Fruit fly (Drosophila melanogaster) whole organism, embryonic: ENCODE measurements around the gene Ac3.

Experiments
- Antp ChIP-seq: fragments of 200-800 bp; sonication (Bioruptor generic); optimal IDR thresholded peaks from 3 replicates; lab custom pipeline; 2016; ENCODE audit warnings: missing biosample characterization, missing genetic modification characterization
- Asciz ChIP-seq: fragments of 200-800 bp; sonication (Bioruptor generic); optimal IDR thresholded peaks from 2 replicates; lab custom pipeline; 2017; ENCODE audit warnings: missing biosample characterization, mild to moderate bottlenecking, missing genetic modification characterization, missing genetic modification reagents
- Atf6 ChIP-seq: fragments of 200-800 bp; sonication (Bioruptor generic); IDR thresholded peaks from 2 replicates; pipeline ENCODE4 v1.3.6; 2022; ENCODE audit warnings: missing biosample characterization, missing genetic modification characterization
- Bteb2 ChIP-seq: fragments of 200-800 bp; sonication (Bioruptor generic); optimal IDR thresholded peaks from 2 replicates; lab custom pipeline; 2016; ENCODE audit warnings: missing biosample characterization, missing genetic modification characterization
- CG10267 ChIP-seq: fragments of 200-800 bp; sonication (Bioruptor generic); optimal IDR thresholded peaks from 2 replicates; lab custom pipeline; 2018; ENCODE audit warnings: missing biosample characterization, mild to moderate bottlenecking, missing genetic modification characterization, moderate library complexity
- CG10543 ChIP-seq: fragments of 200-800 bp; sonication (Bioruptor generic); optimal IDR thresholded peaks from 3 replicates; lab custom pipeline; 2017; ENCODE audit warnings: missing biosample characterization, mild to moderate bottlenecking, missing genetic modification characterization, moderate library complexity
- CG11398 ChIP-seq: fragments of 200-800 bp; sonication (Bioruptor generic); optimal IDR thresholded peaks from 2 replicates; lab custom pipeline; 2016; ENCODE audit warnings: missing biosample characterization, missing genetic modification characterization
- CG13894 ChIP-seq: fragments of 200-800 bp; sonication (Bioruptor generic); optimal IDR thresholded peaks from 3 replicates; lab custom pipeline; 2018; ENCODE audit warnings: missing biosample characterization, mild to moderate bottlenecking, missing genetic modification characterization, moderate library complexity
- CG14441 ChIP-seq: fragments of 200-800 bp; sonication (Bioruptor generic); IDR thresholded peaks from 2 replicates; pipeline ENCODE4 v1.3.6; 2022; ENCODE audit warnings: missing biosample characterization, missing genetic modification characterization
- CG17385 ChIP-seq: fragments of 200-800 bp; sonication (Bioruptor generic); optimal IDR thresholded peaks from 3 replicates; lab custom pipeline; 2018; ENCODE audit warnings: missing biosample characterization, mild to moderate bottlenecking, missing genetic modification characterization
- CG1792 ChIP-seq: fragments of 200-800 bp; sonication (Bioruptor generic); optimal IDR thresholded peaks from 2 replicates; lab custom pipeline; 2016; ENCODE audit warnings: missing biosample characterization, missing genetic modification characterization
- CG18599 ChIP-seq: fragments of 200-800 bp; sonication (Bioruptor generic); optimal IDR thresholded peaks from 3 replicates; lab custom pipeline; 2017; ENCODE audit warnings: missing biosample characterization, missing genetic modification characterization, mild to moderate bottlenecking, moderate library complexity, missing genetic modification reagents
- CG2120 ChIP-seq: fragments of 200-800 bp; sonication (Bioruptor generic); optimal IDR thresholded peaks from 3 replicates; lab custom pipeline; 2016; ENCODE audit warnings: missing biosample characterization, missing genetic modification characterization
- CG3163 ChIP-seq: fragments of 200-800 bp; sonication (Bioruptor generic); optimal IDR thresholded peaks from 3 replicates; lab custom pipeline; 2016; ENCODE audit warnings: missing biosample characterization, missing genetic modification characterization
- CG34422 ChIP-seq: fragments of 200-800 bp; sonication (Bioruptor generic); IDR thresholded peaks from 3 replicates; pipeline ENCODE4 v1.3.6; 2022; ENCODE audit warnings: missing biosample characterization, missing genetic modification characterization
- CG4854 ChIP-seq: fragments of 200-800 bp; sonication (Bioruptor generic); optimal IDR thresholded peaks from 2 replicates; lab custom pipeline; 2016; ENCODE audit warnings: missing biosample characterization, missing genetic modification characterization, inconsistent platforms
- CG6254 ChIP-seq: fragments of 200-800 bp; sonication (Bioruptor generic); optimal IDR thresholded peaks from 3 replicates; lab custom pipeline; 2017; ENCODE audit warnings: mild to moderate bottlenecking, missing biosample characterization, missing genetic modification reagents, missing genetic modification characterization
- CG7786 ChIP-seq: fragments of 200-800 bp; sonication (Bioruptor generic); optimal IDR thresholded peaks from 2 replicates; lab custom pipeline; 2016; ENCODE audit warnings: missing biosample characterization, missing genetic modification characterization
- CG7928 ChIP-seq: fragments of 200-800 bp; sonication (Bioruptor generic); optimal IDR thresholded peaks from 2 replicates; lab custom pipeline; 2017; ENCODE audit warnings: missing biosample characterization, mild to moderate bottlenecking, missing genetic modification characterization
- Dek ChIP-seq: fragments of 200-800 bp; sonication (Bioruptor generic); optimal IDR thresholded peaks from 3 replicates; lab custom pipeline; 2019; ENCODE audit warnings: missing biosample characterization, mild to moderate bottlenecking, missing genetic modification characterization, moderate library complexity
- E2f1 ChIP-seq: fragments of 200-800 bp; sonication (Bioruptor generic); IDR thresholded peaks from 2 replicates; pipeline ENCODE4 v1.3.6; 2022; ENCODE audit warnings: missing biosample characterization, missing genetic modification characterization
- E2f2 ChIP-seq: fragments of 200-800 bp; sonication (Bioruptor generic); IDR thresholded peaks from 2 replicates; pipeline ENCODE4 v1.3.6; 2022; ENCODE audit warnings: missing biosample characterization, missing genetic modification characterization
- Hr51 ChIP-seq, 2 experiments: fragments of 200-800 bp; sonication (Bioruptor generic); optimal IDR thresholded peaks; 2 replicates in 1 of 2; 3 replicates in 1 of 2; lab custom pipeline; 2016 to 2018; ENCODE audit warnings: missing biosample characterization in 2 of 2, missing genetic modification characterization in 2 of 2, mild to moderate bottlenecking in 1 of 2, moderate library complexity in 1 of 2
- MESR4 ChIP-seq: fragments of 200-800 bp; sonication (Bioruptor generic); optimal IDR thresholded peaks from 2 replicates; lab custom pipeline; 2018; ENCODE audit warnings: missing biosample characterization, mild to moderate bottlenecking, missing genetic modification characterization, moderate library complexity
- NC2β ChIP-seq: fragments of 200-800 bp; sonication (Bioruptor generic); optimal IDR thresholded peaks from 2 replicates; lab custom pipeline; 2016; ENCODE audit warnings: missing biosample characterization, missing genetic modification characterization
- PHDP ChIP-seq: fragments of 200-800 bp; sonication (Bioruptor generic); optimal IDR thresholded peaks from 3 replicates; lab custom pipeline; 2018; ENCODE audit warnings: missing biosample characterization, mild to moderate bottlenecking, missing genetic modification characterization, moderate library complexity
- Rx ChIP-seq: fragments of 200-800 bp; sonication (Bioruptor generic); IDR thresholded peaks from 2 replicates; pipeline ENCODE4 v1.3.6; 2022; ENCODE audit warnings: missing biosample characterization, missing genetic modification characterization
- ato ChIP-seq: fragments of 200-800 bp; sonication (Bioruptor generic); IDR thresholded peaks from 2 replicates; pipeline ENCODE4 v1.3.6; 2022; ENCODE audit warnings: missing biosample characterization, missing genetic modification characterization; ENCODE audit not compliant: partially characterized antibody
- az2 ChIP-seq: fragments of 200-800 bp; sonication (Bioruptor generic); optimal IDR thresholded peaks from 3 replicates; lab custom pipeline; 2016; ENCODE audit warnings: missing biosample characterization, missing genetic modification characterization
- br ChIP-seq: fragments of >200 bp; optimal IDR thresholded peaks from 2 replicates; lab custom pipeline; 2017
- cas ChIP-seq: fragments of 200-800 bp; sonication (Bioruptor generic); IDR thresholded peaks from 2 replicates; pipeline ENCODE4 v1.3.6; 2022; ENCODE audit warnings: missing biosample characterization, missing genetic modification characterization
- chinmo ChIP-seq: fragments of 200-800 bp; sonication (Bioruptor generic); IDR thresholded peaks from 4 replicates; pipeline ENCODE4 v1.3.6; 2022; ENCODE audit warnings: missing biosample characterization, missing genetic modification characterization; ENCODE audit not compliant: partially characterized antibody
- ewg ChIP-seq: fragments of 200-800 bp; sonication (Bioruptor generic); optimal IDR thresholded peaks from 3 replicates; lab custom pipeline; 2017; ENCODE audit warnings: mild to moderate bottlenecking, missing biosample characterization, missing genetic modification reagents, missing genetic modification characterization
- gcm2 ChIP-seq: fragments of 200-800 bp; sonication (Bioruptor generic); optimal IDR thresholded peaks from 2 replicates; lab custom pipeline; 2016; ENCODE audit warnings: missing biosample characterization, missing genetic modification characterization
- gfzf ChIP-seq: fragments of 200-800 bp; sonication (Bioruptor generic); optimal IDR thresholded peaks from 2 replicates; lab custom pipeline; 2016; ENCODE audit warnings: missing biosample characterization, mild to moderate bottlenecking, missing genetic modification characterization, moderate library complexity
- inv ChIP-seq: fragments of 200-800 bp; sonication (Bioruptor generic); IDR thresholded peaks from 2 replicates; pipeline ENCODE4 v1.3.6; 2022; ENCODE audit warnings: missing biosample characterization, missing genetic modification characterization; ENCODE audit not compliant: partially characterized antibody
- mam ChIP-seq: fragments of 200-800 bp; sonication (Bioruptor generic); optimal IDR thresholded peaks from 3 replicates; lab custom pipeline; 2016; ENCODE audit warnings: missing biosample characterization, missing genetic modification characterization
- mld ChIP-seq: fragments of 200-800 bp; sonication (Bioruptor generic); IDR thresholded peaks from 3 replicates; pipeline ENCODE4 v1.3.6; 2022; ENCODE audit warnings: missing biosample characterization, missing genetic modification characterization; ENCODE audit not compliant: partially characterized antibody
- nerfin-2 ChIP-seq: fragments of 200-800 bp; sonication (Bioruptor generic); IDR thresholded peaks from 2 replicates; pipeline ENCODE4 v1.3.6; 2022; ENCODE audit warnings: missing biosample characterization, missing genetic modification characterization; ENCODE audit not compliant: partially characterized antibody
- pnt ChIP-seq: fragments of 200-800 bp; sonication (Bioruptor generic); optimal IDR thresholded peaks from 3 replicates; lab custom pipeline; 2016; ENCODE audit warnings: missing biosample characterization, missing genetic modification characterization
- rib ChIP-seq: fragments of 200-800 bp; sonication (Bioruptor generic); IDR thresholded peaks from 2 replicates; pipeline ENCODE4 v1.3.6; 2022; ENCODE audit warnings: missing biosample characterization, missing genetic modification characterization
- sens-2 ChIP-seq: fragments of 200-800 bp; sonication (Bioruptor generic); IDR thresholded peaks from 2 replicates; pipeline ENCODE4 v1.3.6; 2022; ENCODE audit warnings: missing biosample characterization, missing genetic modification characterization
- sisA ChIP-seq: fragments of 200-800 bp; sonication (Bioruptor generic); IDR thresholded peaks from 2 replicates; pipeline ENCODE4 v1.3.6; 2022; ENCODE audit warnings: missing biosample characterization, missing genetic modification characterization
- slou ChIP-seq: fragments of 200-800 bp; sonication (Bioruptor generic); optimal IDR thresholded peaks from 3 replicates; lab custom pipeline; 2016; ENCODE audit warnings: missing biosample characterization, missing genetic modification characterization
- sr ChIP-seq: fragments of 200-800 bp; sonication (Bioruptor generic); IDR thresholded peaks from 3 replicates; pipeline ENCODE4 v1.3.6; 2022; ENCODE audit warnings: missing biosample characterization, missing genetic modification characterization
- tap ChIP-seq: fragments of 200-800 bp; optimal IDR thresholded peaks from 3 replicates; lab custom pipeline; 2019; ENCODE audit warnings: missing biosample characterization, mild to moderate bottlenecking, missing genetic modification characterization, moderate library complexity
- vfl ChIP-seq: fragments of 200-800 bp; sonication (Bioruptor generic); optimal IDR thresholded peaks from 2 replicates; lab custom pipeline; 2016; ENCODE audit warnings: missing biosample characterization, missing genetic modification characterization
- z ChIP-seq: fragments of 200-800 bp; sonication (Bioruptor generic); IDR thresholded peaks from 3 replicates; pipeline ENCODE4 v1.3.6; 2022; ENCODE audit warnings: missing biosample characterization, missing genetic modification characterization
- zf30C ChIP-seq: fragments of 200-800 bp; sonication (Bioruptor generic); optimal IDR thresholded peaks from 3 replicates; lab custom pipeline; 2018; ENCODE audit warnings: missing biosample characterization, mild to moderate bottlenecking, missing genetic modification characterization

Gene Ac3

dm6 chr2L:21629814-21630562, 2.4 kb upstream of the Ac3 start, which contains the start of gene Df31 (continued):
- TF ChIP-seq gfzf (GFP tag; lab: Kevin White, UChicago) (peak; percentile 45), br (lab: Kevin White, UChicago) (no peak), Dek (tag; lab: Kevin White, UChicago) (peak; percentile 40), NC2β (peak; percentile 89), tap (peak; percentile 22), CG11398 (GFP tag; lab: Kevin White, UChicago) (no peak), Rx (no peak), CG34422 (peak; percentile 74), Antp (GFP tag; lab: Kevin White, UChicago) (peak; percentile 55), PHDP (tag; lab: Kevin White, UChicago) (peak; percentile 48), Atf6 (GFP tag; lab: Robert Waterston, UW) (peak; percentile 58), E2f1 (GFP tag; lab: Robert Waterston, UW) (peak; percentile 49), CG2120 (peak; percentile 77), ato (peak; percentile 87), CG18599 (GFP tag; lab: Kevin White, UChicago) (peak; percentile 69), CG7928 (GFP tag; lab: Kevin White, UChicago) (peak; percentile 28), CG17385 (GFP tag; lab: Kevin White, UChicago) (peak; percentile 31), mam (peak; percentile 73), CG6254 (peak; percentile 38), Hr51 (GFP tag; optimal IDR thresholded peaks at IDR 0.05; lab: Kevin White, UChicago) (peak in 1 of 2 experiments; percentile 53), pnt (peak; percentile 1), sens-2 (GFP tag; lab: Robert Waterston, UW) (no peak), chinmo (GFP tag; lab: Robert Waterston, UW) (peak; percentile 87), CG1792 (peak; percentile 17), CG7786 (GFP tag; lab: Kevin White, UChicago) (peak; percentile 37), CG4854 (GFP tag; lab: Kevin White, UChicago) (peak; percentile 38), mld (peak; percentile 82; the same call in 2 of the 3 replicates), zf30C (GFP tag; lab: Kevin White, UChicago) (peak; percentile 21), E2f2 (GFP tag; lab: Robert Waterston, UW) (peak; percentile 57), CG10543 (GFP tag; lab: Kevin White, UChicago) (peak; percentile 57), ewg (GFP tag; lab: Kevin White, UChicago) (no peak), gcm2 (GFP tag; lab: Kevin White, UChicago) (peak; percentile 57), vfl (GFP tag; lab: Kevin White, UChicago) (peak; percentile 62), sr (GFP tag; lab: Robert Waterston, UW) (no peak; the same call in 2 of the 3 replicates), cas (peak; percentile 49; the same call in 1 of the 2 replicates), Asciz (GFP tag; lab: Kevin White, UChicago) (peak; percentile 1), nerfin-2 (GFP tag; lab: Robert Waterston, UW) (peak; percentile 72), CG10267 (tag; lab: Kevin White, UChicago) (peak; percentile 99), z (GFP tag; lab: Robert Waterston, UW) (no peak), MESR4 (GFP tag; lab: Kevin White, UChicago) (peak; percentile 44), az2 (peak; percentile 57), sisA (GFP tag; lab: Robert Waterston, UW) (no peak), inv (peak; percentile 85), CG3163 (peak; percentile 28), CG13894 (tag; lab: Kevin White, UChicago) (peak; percentile 71), slou (GFP tag; lab: Kevin White, UChicago) (peak; percentile 42), CG14441 (GFP tag; lab: Robert Waterston, UW) (no peak), Bteb2 (GFP tag; lab: Kevin White, UChicago) (no peak), rib (GFP tag; lab: Robert Waterston, UW) (peak; percentile 80)
